Fruit fly (Drosophila melanogaster): Measurements from ENCODE around the gene bor.

DNA sequence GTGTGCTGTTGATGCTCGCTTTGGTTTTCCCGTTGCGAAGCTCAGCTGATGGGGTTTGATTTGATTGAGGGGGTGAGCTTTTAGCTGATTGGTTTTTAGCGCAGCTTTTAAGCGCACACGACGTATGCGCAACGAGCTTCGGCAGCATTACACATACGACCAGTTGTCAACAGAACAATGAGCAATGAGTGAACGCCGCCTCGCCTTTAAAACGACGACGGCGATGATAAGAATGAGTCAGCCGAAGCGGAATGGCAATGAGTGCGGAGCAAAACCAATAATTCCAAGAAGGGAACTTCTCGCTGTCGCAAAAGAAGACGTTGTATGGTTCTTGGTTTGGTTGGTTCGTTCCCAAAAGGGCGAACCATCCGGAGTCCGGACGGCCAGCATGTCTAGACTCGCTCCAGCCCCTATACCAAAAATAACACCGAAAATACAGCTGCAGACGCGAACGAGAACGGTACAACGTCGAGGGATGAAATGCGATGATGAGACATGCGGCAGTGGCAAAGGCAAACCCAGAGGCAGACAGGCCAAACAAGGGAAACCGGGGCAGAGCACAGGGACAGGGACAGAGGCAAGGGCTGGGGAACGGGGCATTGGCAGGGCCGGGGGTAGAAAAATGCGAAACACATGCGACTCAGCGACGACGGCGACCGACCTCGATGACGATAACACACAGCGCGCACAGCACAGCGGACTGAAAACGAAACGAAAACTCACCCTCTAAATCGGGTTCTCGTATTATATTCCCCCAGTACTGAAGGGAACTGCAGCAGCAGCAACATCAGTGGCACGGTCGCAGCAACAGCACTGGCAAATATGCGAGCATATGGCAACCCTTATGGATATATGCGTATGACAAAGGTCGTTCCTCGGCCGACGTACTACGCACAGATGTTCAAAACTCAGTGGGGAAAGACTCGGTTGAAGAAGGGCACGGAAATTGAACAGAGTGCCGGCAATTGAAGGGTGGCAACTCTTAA lies 9.0 kb downstream of the bor start:
- TF ChIP-seq CG34367 (tag; optimal IDR thresholded peaks at IDR 0.05) (no peak), CG13204 (GFP tag; optimal IDR thresholded peaks at IDR 0.05) (peak; percentile 96), CG8159 (tag; optimal IDR thresholded peaks at IDR 0.05) (peak; percentile 18), rn (GFP tag; IDR thresholded peaks at IDR 0.05) (no peak), CG10348 (GFP tag; IDR thresholded peaks at IDR 0.05) (no peak), D1 (tag; optimal IDR thresholded peaks at IDR 0.05) (no peak), CG9948 (tag; optimal IDR thresholded peaks at IDR 0.05) (no peak), CG32121 (GFP tag; IDR thresholded peaks at IDR 0.05) (no peak), CG12605 (GFP tag; IDR thresholded peaks at IDR 0.05) (no peak), CG15710 (tag; optimal IDR thresholded peaks at IDR 0.05) (no peak), Pif1B (GFP tag; optimal IDR thresholded peaks at IDR 0.05) (peak; percentile 4), EcR (GFP tag; optimal IDR thresholded peaks at IDR 0.05) (peak; percentile 47), Snoo (tag; optimal IDR thresholded peaks at IDR 0.05) (no peak)

All from whole organism, pupa.